Worm (Caenorhabditis elegans) whole organism, L2 larva: ENCODE data around the gene sqv-6.

Experiments
- ama-1 ChIP-seq: fragments of 150-350 bp; optimal IDR thresholded peaks from 2 replicates; lab custom pipeline; 2018; ENCODE audit warnings: inconsistent platforms
- ceh-82 ChIP-seq: fragments of 150-350 bp; optimal IDR thresholded peaks from 2 replicates; lab custom pipeline; 2014; ENCODE audit warnings: missing biosample characterization, missing genetic modification characterization
- elt-1 ChIP-seq: fragments of 150-350 bp; optimal IDR thresholded peaks from 2 replicates; lab custom pipeline; 2014; ENCODE audit warnings: missing biosample characterization, missing genetic modification characterization
- elt-3 ChIP-seq: sonication (generic microtip); optimal IDR thresholded peaks from 2 replicates; lab custom pipeline; 2017; ENCODE audit warnings: missing biosample characterization, missing genetic modification characterization
- nhr-11 ChIP-seq: fragments of 150-350 bp; optimal IDR thresholded peaks from 2 replicates; lab custom pipeline; 2014; ENCODE audit warnings: missing biosample characterization, missing genetic modification characterization
- nhr-23 ChIP-seq: fragments of 150-350 bp; optimal IDR thresholded peaks from 2 replicates; lab custom pipeline; 2014; ENCODE audit warnings: missing biosample characterization, missing genetic modification reagents, missing genetic modification characterization
- unc-39 ChIP-seq: fragments of 150-350 bp; optimal IDR thresholded peaks from 2 replicates; lab custom pipeline; 2014; ENCODE audit warnings: missing biosample characterization, missing genetic modification characterization
- unc-62 ChIP-seq: fragments of 150-350 bp; optimal IDR thresholded peaks from 2 replicates; lab custom pipeline; 2014; ENCODE audit warnings: missing biosample characterization, missing genetic modification reagents, missing genetic modification characterization

ce11 chrV:995635-996034 lies 31.0 kb upstream of the sqv-6 start:
- TF ChIP-seq unc-62 (no peak), elt-3 (tag; lab: Kevin White, UChicago) (no peak), ceh-82 (no peak), nhr-23 (tag; lab: Kevin White, UChicago) (no peak), nhr-11 (tag; lab: Kevin White, UChicago) (no peak), elt-1 (tag; lab: Kevin White, UChicago) (no peak), unc-39 (no peak), ama-1 (lab: Kevin White, UChicago) (no peak)
